Worm (Caenorhabditis elegans) whole organism, young adult: ENCODE data around the gene Y43F8C.17.

Experiments
- aptf-3 ChIP-seq: fragments of 200-800 bp; sonication (Bioruptor generic); IDR thresholded peaks from 2 replicates; pipeline ENCODE4 v1.3.6; 2022; ENCODE audit warnings: missing genetic modification characterization, missing compliant biosample characterization
- bed-1 ChIP-seq: fragments of 200-800 bp; sonication (Bioruptor generic); IDR thresholded peaks from 2 replicates; pipeline ENCODE4 v1.3.6; 2022; ENCODE audit warnings: missing genetic modification reagents, missing genetic modification characterization, missing compliant biosample characterization
- chd-7 ChIP-seq: sonication (generic microtip); optimal IDR thresholded peaks from 2 replicates; lab custom pipeline; 2016; ENCODE audit warnings: mild to moderate bottlenecking, missing genetic modification characterization, moderate library complexity, missing compliant biosample characterization
- egl-18 ChIP-seq: fragments of 200-800 bp; sonication (Bioruptor generic); IDR thresholded peaks from 2 replicates; pipeline ENCODE4 v1.3.6; 2022; ENCODE audit warnings: missing genetic modification reagents, missing genetic modification characterization, missing compliant biosample characterization
- egl-44 ChIP-seq: fragments of 200-800 bp; sonication (Bioruptor generic); IDR thresholded peaks from 2 replicates; pipeline ENCODE4 v1.3.6; 2022; ENCODE audit warnings: missing genetic modification reagents, missing genetic modification characterization, missing compliant biosample characterization
- gei-17 ChIP-seq: fragments of 200-800 bp; sonication (Bioruptor generic); optimal IDR thresholded peaks from 2 replicates; lab custom pipeline; 2018; ENCODE audit warnings: mild to moderate bottlenecking, missing genetic modification characterization, missing compliant biosample characterization
- madf-10 ChIP-seq: sonication (generic microtip); optimal IDR thresholded peaks from 2 replicates; lab custom pipeline; 2016; ENCODE audit warnings: mild to moderate bottlenecking, missing genetic modification characterization, missing compliant biosample characterization
- snpc-1.1 ChIP-seq: sonication (generic microtip); optimal IDR thresholded peaks from 2 replicates; lab custom pipeline; 2017; ENCODE audit warnings: missing genetic modification characterization, mild to moderate bottlenecking, missing compliant biosample characterization, antibody characterized with exemption, moderate library complexity, missing genotype, missing genetic modification reagents; ENCODE audit not compliant: insufficient read depth
- unc-62 ChIP-seq: fragments of 150-350 bp; optimal IDR thresholded peaks from 2 replicates; lab custom pipeline; 2014; ENCODE audit warnings: missing biosample characterization, missing genetic modification reagents, missing genetic modification characterization

DNA sequence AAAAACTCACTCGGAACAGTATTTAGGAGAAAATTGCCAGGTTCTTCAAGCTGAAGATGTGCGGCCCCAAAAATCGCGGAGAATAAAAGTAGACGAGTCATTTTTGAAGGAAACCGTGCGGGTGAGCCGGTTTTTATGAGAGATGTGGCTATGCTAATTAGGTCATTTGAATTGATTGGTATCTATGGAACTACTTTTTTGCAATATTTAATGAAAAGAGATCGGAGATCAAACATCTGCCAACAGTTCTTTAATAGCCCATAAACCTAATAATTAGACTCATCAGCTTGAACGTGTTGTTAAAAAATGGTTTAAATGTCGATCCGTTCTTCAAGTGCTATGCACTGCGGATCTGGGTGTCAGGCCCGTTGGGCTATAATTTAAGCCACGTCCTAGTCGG is 528 bp upstream of the Y43F8C.17 start, which contains the start of gene Y43F8C.16:
- TF ChIP-seq snpc-1.1 (tag; lab: Kevin White, UChicago) (no peak), gei-17 (no peak), madf-10 (no peak), aptf-3 (GFP tag; lab: Robert Waterston, UW) (no peak), egl-18 (GFP tag; lab: Robert Waterston, UW) (no peak), bed-1 (GFP tag; lab: Robert Waterston, UW) (no peak), unc-62 (GFP tag; lab: Kevin White, UChicago) (no peak), chd-7 (tag; lab: Kevin White, UChicago) (no peak), egl-44 (GFP tag; lab: Robert Waterston, UW) (no peak)
